Worm (Caenorhabditis elegans): ENCODE data around the gene ttr-13.

Gene ttr-13

DNA sequence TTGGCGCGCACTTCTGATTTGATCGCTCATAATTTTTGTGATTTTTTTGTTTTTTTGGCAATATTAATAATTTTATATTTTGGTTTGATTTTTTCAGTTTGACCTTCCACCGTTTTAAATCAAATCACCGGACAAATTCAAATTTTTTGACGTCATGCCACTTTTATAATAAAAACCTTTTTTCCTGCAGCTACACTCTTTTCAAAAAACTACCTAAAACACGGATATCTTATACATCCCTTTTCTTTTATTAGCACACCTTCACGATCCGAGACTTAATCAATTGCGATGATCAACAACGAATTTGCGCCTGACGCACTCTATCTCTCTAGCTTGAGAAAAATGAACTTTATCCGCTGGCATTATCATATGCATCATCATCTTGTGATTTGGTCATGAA, 27.3 kb downstream of the ttr-13 start, which contains the start of gene grd-2:
TSS of gene grd-2 (plus strand) at position 301 of the 400 bp plus-strand sequence.
- TF ChIP-seq C08G9.2 (tag; optimal IDR thresholded peaks at IDR 0.05), result no peak
- no peak for TF ChIP-seq hlh-30 (tag; optimal IDR thresholded peaks at IDR 0.05; ENCODE audit: insufficient read depth)
- no peak for TF ChIP-seq npax-4 (tag; optimal IDR thresholded peaks at IDR 0.05)
- no peak for TF ChIP-seq unc-55 (GFP tag; optimal IDR thresholded peaks at IDR 0.05)
- no peak for TF ChIP-seq sdc-2 (tag; optimal IDR thresholded peaks at IDR 0.05)
- no peak for TF ChIP-seq ceh-24 (tag; optimal IDR thresholded peaks at IDR 0.05)
- TF ChIP-seq hlh-8 (tag; optimal IDR thresholded peaks at IDR 0.05), result no peak
- TF ChIP-seq T23F11.4 (GFP tag; optimal IDR thresholded peaks at IDR 0.05), result no peak
- no peak for TF ChIP-seq ets-4 (tag; optimal IDR thresholded peaks at IDR 0.05)
- TF ChIP-seq pha-4 (tag; optimal IDR thresholded peaks at IDR 0.05), result no peak
- no peak for TF ChIP-seq ceh-18 (tag; optimal IDR thresholded peaks at IDR 0.05)

- TF ChIP-seq C38D4.7 (GFP tag; optimal IDR thresholded peaks at IDR 0.05) (no peak), sox-2 (GFP tag; IDR thresholded peaks at IDR 0.05) (no peak), ceh-14 (tag; optimal IDR thresholded peaks at IDR 0.05) (no peak), ama-1 (optimal IDR thresholded peaks at IDR 0.05) (no peak), fkh-10 (GFP tag; optimal IDR thresholded peaks at IDR 0.05) (no peak), unc-86 (tag; optimal IDR thresholded peaks at IDR 0.05) (no peak), pros-1 (tag; optimal IDR thresholded peaks at IDR 0.05) (no peak), zip-5 (tag; optimal IDR thresholded peaks at IDR 0.05) (no peak), pha-2 (tag; optimal IDR thresholded peaks at IDR 0.05) (no peak), madf-2 (tag; optimal IDR thresholded peaks at IDR 0.05) (no peak), Y22D7AL.16 (tag; optimal IDR thresholded peaks at IDR 0.05) (no peak)
These were observed 28.1 kb downstream of the ttr-13 start, which contains the start of gene ttr-12 for ce11 chrV:20608688-20609087. Gene ttr-12, minus strand, starts transcription at chrV:20608788.

DNA sequence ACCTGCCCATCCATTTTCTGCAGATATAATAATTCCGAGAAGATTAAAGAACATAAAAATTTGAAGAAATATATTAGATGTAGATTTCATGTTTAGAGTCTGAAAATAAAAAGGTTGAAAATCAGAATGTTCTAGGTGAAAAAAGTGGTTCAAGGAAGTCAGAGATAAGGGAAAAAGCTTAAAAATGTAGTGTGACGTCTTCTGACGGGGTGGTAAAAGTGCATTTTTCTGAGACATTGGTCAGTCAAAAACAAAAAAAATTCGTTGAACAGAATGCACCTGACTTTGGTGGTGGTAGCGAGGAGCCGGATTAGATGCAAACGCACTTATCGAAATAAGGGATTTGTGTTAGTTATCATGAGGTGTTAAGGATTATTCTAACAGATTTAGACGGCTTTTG, 30.1 kb downstream of the ttr-13 start, which contains the start of gene F46B3.23:
TSS of gene F46B3.23 (minus strand) at position 101 of the 400 bp plus-strand sequence.
- TF ChIP-seq sox-4 (tag; optimal IDR thresholded peaks at IDR 0.05), result no peak

ce11 chrV:20605812-20606211, 30.9 kb downstream of the ttr-13 start:
- TF ChIP-seq rnt-1 (tag; optimal IDR thresholded peaks at IDR 0.05), result peak; percentile 85

ce11 chrV:20604606-20605155, 32.1 kb downstream of the ttr-13 start, which contains the start of gene ttr-57:
Gene ttr-57, plus strand, starts transcription at chrV:20605105.
- no peak for TF ChIP-seq fkh-10 (GFP tag; optimal IDR thresholded peaks at IDR 0.05)
- no peak for TF ChIP-seq ceh-18 (tag; optimal IDR thresholded peaks at IDR 0.05)
- TF ChIP-seq T23F11.4 (GFP tag; optimal IDR thresholded peaks at IDR 0.05), result no peak
- no peak for TF ChIP-seq ets-4 (tag; optimal IDR thresholded peaks at IDR 0.05)
- TF ChIP-seq lim-6 (tag; optimal IDR thresholded peaks at IDR 0.05), result no peak
- TF ChIP-seq ceh-31 (tag; optimal IDR thresholded peaks at IDR 0.05), result no peak
- no peak for TF ChIP-seq gmeb-2 (tag; optimal IDR thresholded peaks at IDR 0.05)
- no peak for TF ChIP-seq ceh-9 (tag; optimal IDR thresholded peaks at IDR 0.05)

ce11 chrV:20603014-20603413, 33.7 kb downstream of the ttr-13 start, which contains the start of gene ttr-11:
Gene ttr-11, plus strand, starts transcription at chrV:20603314.
- no peak for TF ChIP-seq che-1 (tag; optimal IDR thresholded peaks at IDR 0.05)
- no peak for TF ChIP-seq gmeb-2 (tag; optimal IDR thresholded peaks at IDR 0.05)
- TF ChIP-seq dmd-4 (tag; optimal IDR thresholded peaks at IDR 0.05; ENCODE audit: borderline replicate concordance), result no peak
- no peak for TF ChIP-seq T23F11.4 (GFP tag; optimal IDR thresholded peaks at IDR 0.05)
- TF ChIP-seq hlh-30 (tag; optimal IDR thresholded peaks at IDR 0.05; ENCODE audit: insufficient read depth), result no peak
- TF ChIP-seq sdc-2 (tag; optimal IDR thresholded peaks at IDR 0.05), result no peak
- TF ChIP-seq Y22D7AL.16 (tag; optimal IDR thresholded peaks at IDR 0.05), result no peak
- TF ChIP-seq unc-3 (GFP tag; conservative IDR thresholded peaks at IDR 0.05), result no peak
- TF ChIP-seq unc-3 (tag; optimal IDR thresholded peaks at IDR 0.05), result no peak
- TF ChIP-seq madf-2 (tag; optimal IDR thresholded peaks at IDR 0.05), result no peak
- TF ChIP-seq unc-55 (GFP tag; optimal IDR thresholded peaks at IDR 0.05), result no peak
- no peak for TF ChIP-seq ceh-31 (tag; optimal IDR thresholded peaks at IDR 0.05)
- TF ChIP-seq sox-4 (tag; optimal IDR thresholded peaks at IDR 0.05), result no peak
- TF ChIP-seq ref-2 (tag; optimal IDR thresholded peaks at IDR 0.05), result no peak
- no peak for TF ChIP-seq ceh-14 (tag; optimal IDR thresholded peaks at IDR 0.05)
- TF ChIP-seq pqm-1 (tag; optimal IDR thresholded peaks at IDR 0.05), result no peak
- no peak for TF ChIP-seq tbx-2 (tag; optimal IDR thresholded peaks at IDR 0.05)
- TF ChIP-seq ama-1 (optimal IDR thresholded peaks at IDR 0.05), result no peak
